Worm (Caenorhabditis elegans) whole organism, L2 larva: Measurements from ENCODE around the gene ZK154.6.
A peak's percentile ranks its signal among the peaks of the same experiment; 100 is the strongest.

Experiments
- C34F6.9 ChIP-seq: fragments of 150-350 bp; optimal IDR thresholded peaks from 2 replicates; lab custom pipeline; 2014; ENCODE audit warnings: missing biosample characterization, missing genetic modification characterization
- F13H6.1 ChIP-seq: sonication (generic microtip); optimal IDR thresholded peaks from 2 replicates; lab custom pipeline; 2016; ENCODE audit warnings: missing genetic modification characterization, missing compliant biosample characterization
- Y55F3AM.14 ChIP-seq: fragments of 200-800 bp; sonication (Bioruptor generic); optimal IDR thresholded peaks from 2 replicates; lab custom pipeline; 2018; ENCODE audit warnings: mild to moderate bottlenecking, missing genetic modification characterization, missing compliant biosample characterization
- ZK546.5 ChIP-seq: sonication (generic microtip); optimal IDR thresholded peaks from 2 replicates; lab custom pipeline; 2017; ENCODE audit warnings: missing biosample characterization, missing genetic modification characterization
- alr-1 ChIP-seq: fragments of 150-350 bp; optimal IDR thresholded peaks from 2 replicates; lab custom pipeline; 2014; ENCODE audit warnings: missing biosample characterization, missing genetic modification characterization
- aly-2 ChIP-seq: fragments of 150-350 bp; optimal IDR thresholded peaks from 2 replicates; lab custom pipeline; 2014; ENCODE audit warnings: missing biosample characterization, missing genetic modification characterization
- ama-1 ChIP-seq: fragments of 150-350 bp; optimal IDR thresholded peaks from 2 replicates; lab custom pipeline; 2018; ENCODE audit warnings: inconsistent platforms
- blmp-1 ChIP-seq: sonication (generic microtip); optimal IDR thresholded peaks from 2 replicates; lab custom pipeline; 2017; ENCODE audit warnings: missing genetic modification characterization, mild to moderate bottlenecking, missing compliant biosample characterization, antibody characterized with exemption, moderate library complexity; ENCODE audit not compliant: insufficient read depth
- ceh-16 ChIP-seq: fragments of 150-350 bp; optimal IDR thresholded peaks from 2 replicates; lab custom pipeline; 2014; ENCODE audit warnings: missing biosample characterization, missing genetic modification characterization
- elt-1 ChIP-seq: fragments of 150-350 bp; optimal IDR thresholded peaks from 2 replicates; lab custom pipeline; 2014; ENCODE audit warnings: missing biosample characterization, missing genetic modification characterization
- elt-3 ChIP-seq: sonication (generic microtip); optimal IDR thresholded peaks from 2 replicates; lab custom pipeline; 2017; ENCODE audit warnings: missing biosample characterization, missing genetic modification characterization
- fos-1 ChIP-seq: fragments of 150-350 bp; optimal IDR thresholded peaks from 2 replicates; lab custom pipeline; 2014; ENCODE audit warnings: missing biosample characterization, missing genetic modification characterization
- lin-11 ChIP-seq: fragments of 150-350 bp; sonication (generic microtip); optimal IDR thresholded peaks from 2 replicates; lab custom pipeline; 2014; ENCODE audit warnings: missing biosample characterization, missing genetic modification characterization, inconsistent platforms, mixed read lengths
- lsy-2 ChIP-seq, 2 experiments: fragments of 150-350 bp in 1 of 2; sonication (generic microtip) in 1 of 2; optimal IDR thresholded peaks; 2 replicates each; lab custom pipeline; 2014 to 2017; ENCODE audit warnings: missing biosample characterization in 2 of 2, missing genetic modification characterization in 2 of 2
- mab-5 ChIP-seq: fragments of 150-350 bp; optimal IDR thresholded peaks from 2 replicates; lab custom pipeline; 2014; ENCODE audit warnings: missing biosample characterization, missing genetic modification characterization
- mbf-1 ChIP-seq: sonication (generic microtip); optimal IDR thresholded peaks from 2 replicates; lab custom pipeline; 2017; ENCODE audit warnings: missing biosample characterization, missing genetic modification characterization
- mdl-1 ChIP-seq, 2 experiments: fragments of 150-350 bp in 1 of 2; sonication (generic microtip) in 1 of 2; optimal IDR thresholded peaks; 2 replicates each; lab custom pipeline; 2017; ENCODE audit warnings: missing biosample characterization in 2 of 2, missing genetic modification characterization in 2 of 2
- nhr-10 ChIP-seq: sonication (generic microtip); optimal IDR thresholded peaks from 2 replicates; lab custom pipeline; 2017; ENCODE audit warnings: missing biosample characterization, missing genetic modification characterization
- nhr-11 ChIP-seq: fragments of 150-350 bp; optimal IDR thresholded peaks from 2 replicates; lab custom pipeline; 2014; ENCODE audit warnings: missing biosample characterization, missing genetic modification characterization
- nhr-129 ChIP-seq: fragments of 150-350 bp; optimal IDR thresholded peaks from 2 replicates; lab custom pipeline; 2014; ENCODE audit warnings: missing biosample characterization, missing genetic modification characterization
- nhr-23 ChIP-seq: fragments of 150-350 bp; optimal IDR thresholded peaks from 2 replicates; lab custom pipeline; 2014; ENCODE audit warnings: missing biosample characterization, missing genetic modification reagents, missing genetic modification characterization
- nhr-237 ChIP-seq: fragments of 150-350 bp; optimal IDR thresholded peaks from 2 replicates; lab custom pipeline; 2014; ENCODE audit warnings: missing biosample characterization, missing genetic modification characterization
- nhr-25 ChIP-seq: fragments of 150-350 bp; sonication (generic microtip); optimal IDR thresholded peaks from 3 replicates; lab custom pipeline; 2014; ENCODE audit warnings: missing biosample characterization, missing genetic modification characterization
- nhr-6 ChIP-seq: fragments of 150-350 bp; optimal IDR thresholded peaks from 2 replicates; lab custom pipeline; 2014; ENCODE audit warnings: missing biosample characterization, missing genetic modification characterization
- skn-1 ChIP-seq: sonication (generic microtip); optimal IDR thresholded peaks from 2 replicates; lab custom pipeline; 2017; ENCODE audit warnings: missing biosample characterization, missing genetic modification characterization
- sma-3 ChIP-seq: sonication (generic microtip); optimal IDR thresholded peaks from 2 replicates; lab custom pipeline; 2016; ENCODE audit warnings: missing genetic modification reagents, missing genetic modification characterization, missing compliant biosample characterization
- sma-9 ChIP-seq, 2 experiments: fragments of 150-350 bp in 1 of 2; sonication (generic microtip) in 1 of 2; optimal IDR thresholded peaks; 2 replicates each; lab custom pipeline; 2014 to 2016; ENCODE audit warnings: missing genetic modification characterization in 2 of 2, mild to moderate bottlenecking in 1 of 2, missing biosample characterization in 1 of 2, missing compliant biosample characterization in 1 of 2, missing genetic modification reagents in 1 of 2, moderate library complexity in 1 of 2
- snpc-4 ChIP-seq: fragments of 150-350 bp; optimal IDR thresholded peaks from 2 replicates; lab custom pipeline; 2014; ENCODE audit warnings: missing biosample characterization, missing genetic modification characterization
- unc-55 ChIP-seq: fragments of 150-350 bp; sonication (generic microtip); optimal IDR thresholded peaks from 3 replicates; lab custom pipeline; 2014; ENCODE audit warnings: missing biosample characterization, missing genetic modification reagents, missing genetic modification characterization
- unc-62 ChIP-seq: fragments of 150-350 bp; optimal IDR thresholded peaks from 2 replicates; lab custom pipeline; 2014; ENCODE audit warnings: missing biosample characterization, missing genetic modification reagents, missing genetic modification characterization
- zag-1 ChIP-seq: fragments of 150-350 bp; optimal IDR thresholded peaks from 2 replicates; lab custom pipeline; 2014; ENCODE audit warnings: missing biosample characterization, missing genetic modification characterization
- ztf-1 ChIP-seq: fragments of 200-800 bp; sonication (Bioruptor generic); conservative IDR thresholded peaks from 2 replicates; pipeline ENCODE4 v1.3.6; 2022; ENCODE audit warnings: missing genetic modification characterization, missing compliant biosample characterization
- ztf-11 ChIP-seq: sonication (generic microtip); optimal IDR thresholded peaks from 2 replicates; lab custom pipeline; 2017; ENCODE audit warnings: missing biosample characterization, missing genetic modification characterization
- ztf-4 ChIP-seq: fragments of 150-350 bp; optimal IDR thresholded peaks from 2 replicates; lab custom pipeline; 2014; ENCODE audit warnings: missing biosample characterization, missing genetic modification characterization

ZK154.6 gene

ce11 chrX:7838582-7838981, 45.2 kb upstream of the ZK154.6 start, which contains the start of gene nlp-101:
TSS of gene nlp-101 (plus strand) at chrX:7838882.
- TF ChIP-seq aly-2 (tag; lab: Kevin White, UChicago) (no peak), mdl-1 (tag; optimal IDR thresholded peaks at IDR 0.05; lab: Kevin White, UChicago) (no peak), elt-3 (tag; lab: Kevin White, UChicago) (no peak), lin-11 (tag; lab: Kevin White, UChicago) (no peak), blmp-1 (tag; lab: Kevin White, UChicago) (no peak), snpc-4 (tag; lab: Kevin White, UChicago) (no peak), mbf-1 (tag; lab: Kevin White, UChicago) (no peak), Y55F3AM.14 (GFP tag; lab: Kevin White, UChicago) (no peak), mab-5 (no peak), nhr-23 (no peak), fos-1 (tag; lab: Kevin White, UChicago) (no peak)

- TF ChIP-seq mdl-1 (tag; optimal IDR thresholded peaks at IDR 0.05; lab: Kevin White, UChicago) (no peak), nhr-23 (no peak), elt-1 (no peak), nhr-10 (tag; lab: Kevin White, UChicago) (no peak), sma-3 (GFP tag; lab: Kevin White, UChicago) (no peak), ceh-16 (tag; lab: Kevin White, UChicago) (no peak), nhr-25 (tag; lab: Kevin White, UChicago) (no peak), F13H6.1 (no peak), ZK546.5 (no peak), ztf-11 (tag; lab: Kevin White, UChicago) (no peak), snpc-4 (tag; lab: Kevin White, UChicago) (no peak), fos-1 (tag; lab: Kevin White, UChicago) (no peak), nhr-237 (tag; lab: Kevin White, UChicago) (no peak), mbf-1 (tag; lab: Kevin White, UChicago) (no peak), skn-1 (tag; lab: Kevin White, UChicago) (no peak), zag-1 (tag; lab: Kevin White, UChicago) (no peak), mab-5 (no peak), ama-1 (no peak), unc-62 (no peak), Y55F3AM.14 (GFP tag; lab: Kevin White, UChicago) (no peak)
Observed at ce11 chrX:7834117-7834516, 40.8 kb upstream of the ZK154.6 start, which contains the start of gene sul-3. TSS of gene sul-3 (minus strand) at chrX:7834217.

- TF ChIP-seq F13H6.1 (no peak), mdl-1 (tag; optimal IDR thresholded peaks at IDR 0.05; lab: Kevin White, UChicago) (no peak), unc-55 (GFP tag; lab: Kevin White, UChicago) (no peak), elt-1 (no peak), ztf-1 (GFP tag; lab: Robert Waterston, UW) (no peak), alr-1 (tag; lab: Kevin White, UChicago) (no peak), nhr-11 (tag; lab: Kevin White, UChicago) (no peak), lin-11 (tag; lab: Kevin White, UChicago) (no peak), ama-1 (no peak), ztf-4 (tag; lab: Kevin White, UChicago) (no peak), nhr-23 (no peak), C34F6.9 (no peak), zag-1 (tag; lab: Kevin White, UChicago) (no peak), mbf-1 (tag; lab: Kevin White, UChicago) (no peak), nhr-6 (tag; lab: Kevin White, UChicago) (no peak), nhr-129 (tag; lab: Kevin White, UChicago) (no peak), snpc-4 (tag; lab: Kevin White, UChicago) (no peak), fos-1 (tag; lab: Kevin White, UChicago) (no peak)
Observed at ce11 chrX:7827989-7828388, 34.6 kb upstream of the ZK154.6 start.

ce11 chrX:7826590-7827260, 33.4 kb upstream of the ZK154.6 start:
- peak; percentile 22 for TF ChIP-seq nhr-25 (tag; lab: Kevin White, UChicago)
- TF ChIP-seq C34F6.9: no peak
- TF ChIP-seq sma-9 (GFP tag; optimal IDR thresholded peaks at IDR 0.05; lab: Kevin White, UChicago): peak; percentile 8
- no peak for TF ChIP-seq sma-9 (tag; optimal IDR thresholded peaks at IDR 0.05; lab: Kevin White, UChicago)
- no peak for TF ChIP-seq F13H6.1
- peak; percentile 23 for TF ChIP-seq blmp-1 (tag; lab: Kevin White, UChicago)
- TF ChIP-seq lsy-2 (tag; optimal IDR thresholded peaks at IDR 0.05; lab: Kevin White, UChicago): no peak
- TF ChIP-seq ama-1: no peak
- TF ChIP-seq, all 48 proteins: peak for 3
